Fruit fly (Drosophila melanogaster): ENCODE measurements around the gene sav.

sav gene

DNA sequence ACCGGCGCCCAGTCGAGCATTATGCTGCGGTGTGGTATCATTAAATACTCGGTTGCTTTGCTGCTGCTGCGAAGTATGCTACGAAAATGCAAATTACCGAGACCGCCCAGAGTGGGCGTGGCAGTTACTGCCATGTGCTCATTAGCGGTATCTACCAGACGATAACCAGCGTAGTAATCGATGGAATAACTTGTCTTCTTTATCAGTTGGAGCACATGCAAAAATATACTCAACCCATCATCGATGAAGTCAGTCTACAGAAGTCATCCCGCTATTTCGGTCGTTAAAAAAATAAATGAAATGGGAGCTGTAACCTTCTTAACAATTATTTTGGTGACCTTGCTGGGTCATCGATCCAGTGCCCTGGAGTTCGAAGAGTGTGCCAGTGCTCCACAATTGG, 17.4 kb downstream of the sav start, which contains the start of gene CG13837:
Gene CG13837, plus strand, starts transcription at position 301 of the 400 bp plus-strand sequence.
- TF ChIP-seq foxo (GFP tag; optimal IDR thresholded peaks at IDR 0.05) (no peak), Mio (GFP tag; optimal IDR thresholded peaks at IDR 0.05) (no peak), fru (GFP tag; optimal IDR thresholded peaks at IDR 0.05) (no peak), ey (GFP tag; optimal IDR thresholded peaks at IDR 0.05) (no peak), CG9705 (GFP tag; optimal IDR thresholded peaks at IDR 0.05) (no peak), woc (GFP tag; optimal IDR thresholded peaks at IDR 0.05) (no peak), Hr78 (GFP tag; optimal IDR thresholded peaks at IDR 0.05) (no peak), psq (GFP tag; optimal IDR thresholded peaks at IDR 0.05) (no peak), Myc (optimal IDR thresholded peaks at IDR 0.05) (no peak), sage (GFP tag; optimal IDR thresholded peaks at IDR 0.05) (no peak)

DNA sequence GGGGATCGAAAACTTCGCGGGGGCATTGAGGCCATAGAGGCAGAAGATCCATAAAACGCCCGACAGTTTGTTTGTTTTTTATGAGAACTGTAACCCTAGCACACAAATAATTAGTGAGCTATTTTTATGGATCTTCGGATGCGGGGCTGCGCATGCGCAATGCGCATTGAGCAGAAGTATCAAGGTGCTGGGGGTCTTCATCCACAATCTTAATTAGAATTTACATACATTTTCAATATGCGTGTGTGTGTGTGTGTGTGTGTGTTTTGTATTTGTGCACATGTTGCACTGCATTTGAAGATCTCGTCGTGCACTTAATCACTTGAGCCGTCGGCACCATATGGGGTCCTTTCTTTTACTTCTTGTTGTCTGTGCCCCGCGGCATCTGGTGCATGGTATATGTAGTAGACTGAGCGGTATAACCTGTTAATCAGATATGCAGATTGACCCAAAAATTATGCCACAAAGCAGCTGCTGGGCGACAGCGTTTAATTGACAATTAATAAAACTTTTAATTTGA, 18.3 kb downstream of the sav start:
- TF ChIP-seq Sp1 (GFP tag; optimal IDR thresholded peaks at IDR 0.05): no peak
- TF ChIP-seq dmrt93B (GFP tag; optimal IDR thresholded peaks at IDR 0.05): no peak
- no peak for TF ChIP-seq Hr78 (GFP tag; optimal IDR thresholded peaks at IDR 0.05)
- no peak for TF ChIP-seq dsf (GFP tag; optimal IDR thresholded peaks at IDR 0.05; ENCODE audit: borderline replicate concordance)
- TF ChIP-seq CG9705 (GFP tag; optimal IDR thresholded peaks at IDR 0.05): no peak
- no peak for TF ChIP-seq brk (GFP tag; optimal IDR thresholded peaks at IDR 0.05)
- no peak for TF ChIP-seq foxo (GFP tag; optimal IDR thresholded peaks at IDR 0.05)
- TF ChIP-seq ey (GFP tag; optimal IDR thresholded peaks at IDR 0.05): no peak
- no peak for TF ChIP-seq CrebA (GFP tag; optimal IDR thresholded peaks at IDR 0.05; ENCODE audit: borderline replicate concordance)
- TF ChIP-seq tai (GFP tag; optimal IDR thresholded peaks at IDR 0.05): no peak
- no peak for TF ChIP-seq dl (GFP tag; optimal IDR thresholded peaks at IDR 0.05; ENCODE audit: insufficient read depth in 1 of 2, partially characterized antibody in 2 of 2)
- no peak for TF ChIP-seq br (GFP tag; optimal IDR thresholded peaks at IDR 0.05)
- TF ChIP-seq sv (GFP tag; optimal IDR thresholded peaks at IDR 0.05): no peak
- TF ChIP-seq psq (GFP tag; optimal IDR thresholded peaks at IDR 0.05): no peak

DNA sequence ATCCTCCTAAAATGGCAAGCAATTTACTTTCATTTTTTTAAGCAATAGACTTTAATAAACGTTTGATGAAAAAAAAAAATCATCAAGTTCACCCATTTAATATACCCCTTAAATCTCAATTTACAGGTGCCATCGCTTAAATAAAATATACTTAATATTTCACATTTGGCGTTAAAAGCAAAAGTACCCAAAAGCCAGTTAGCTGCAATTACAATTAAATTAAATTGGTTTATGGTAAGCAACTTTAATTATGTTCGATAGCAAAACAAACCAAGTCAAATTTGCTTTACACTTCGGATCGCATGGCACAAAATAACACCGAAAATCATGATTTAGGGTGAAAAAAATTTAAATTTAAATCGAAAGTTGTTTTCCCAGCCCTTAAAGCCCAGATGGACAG, 19.2 kb downstream of the sav start, which contains the start of gene CG13838:
Gene CG13838, plus strand, starts transcription at position 301 of the 400 bp plus-strand sequence.
- TF ChIP-seq Dfd (GFP tag; optimal IDR thresholded peaks at IDR 0.05): no peak
- TF ChIP-seq GATAd (GFP tag; optimal IDR thresholded peaks at IDR 0.05): no peak
- TF ChIP-seq foxo (GFP tag; optimal IDR thresholded peaks at IDR 0.05): no peak
- TF ChIP-seq HLH106 (tag; optimal IDR thresholded peaks at IDR 0.05): no peak
- no peak for TF ChIP-seq Sp1 (GFP tag; optimal IDR thresholded peaks at IDR 0.05)
- no peak for TF ChIP-seq fru (GFP tag; optimal IDR thresholded peaks at IDR 0.05)
- TF ChIP-seq Myc (optimal IDR thresholded peaks at IDR 0.05): no peak
- TF ChIP-seq lola (GFP tag; optimal IDR thresholded peaks at IDR 0.05): no peak
- TF ChIP-seq dl (GFP tag; optimal IDR thresholded peaks at IDR 0.05; ENCODE audit: insufficient read depth in 1 of 2, partially characterized antibody in 2 of 2): no peak
- TF ChIP-seq h (GFP tag; optimal IDR thresholded peaks at IDR 0.05): no peak
- no peak for TF ChIP-seq Hnf4 (GFP tag; optimal IDR thresholded peaks at IDR 0.05)
- no peak for TF ChIP-seq rgr (GFP tag; optimal IDR thresholded peaks at IDR 0.05)
- no peak for TF ChIP-seq Vsx2 (GFP tag; optimal IDR thresholded peaks at IDR 0.05; ENCODE audit: partially characterized antibody)
- no peak for TF ChIP-seq ey (GFP tag; optimal IDR thresholded peaks at IDR 0.05)

DNA sequence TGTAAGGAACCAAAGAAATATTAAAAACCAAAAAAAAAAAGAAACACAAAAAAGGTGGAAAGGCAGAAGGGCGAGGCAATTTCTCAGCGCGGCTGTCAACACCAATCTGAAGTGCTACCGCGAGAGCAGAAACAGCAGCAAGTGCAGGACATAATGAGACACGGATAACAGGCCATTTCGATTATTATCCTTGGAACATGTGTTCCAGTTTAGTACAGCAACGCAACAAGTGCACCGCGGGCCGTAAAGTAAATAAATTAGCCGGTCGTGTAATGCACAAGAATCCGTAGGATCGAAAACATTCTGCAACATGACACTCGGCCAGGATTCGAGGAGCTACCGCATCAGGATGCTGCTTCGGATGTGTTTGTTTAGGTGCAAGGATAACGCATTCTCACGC, 23.0 kb downstream of the sav start:
- TF ChIP-seq dmrt93B (GFP tag; optimal IDR thresholded peaks at IDR 0.05) (no peak), Hr78 (GFP tag; optimal IDR thresholded peaks at IDR 0.05) (no peak), brk (GFP tag; optimal IDR thresholded peaks at IDR 0.05) (no peak), CG32264 (GFP tag; optimal IDR thresholded peaks at IDR 0.05) (no peak), woc (GFP tag; optimal IDR thresholded peaks at IDR 0.05) (no peak), Mio (GFP tag; optimal IDR thresholded peaks at IDR 0.05) (no peak), jim (GFP tag; optimal IDR thresholded peaks at IDR 0.05) (no peak), foxo (GFP tag; optimal IDR thresholded peaks at IDR 0.05) (no peak), Jra (GFP tag; optimal IDR thresholded peaks at IDR 0.05) (no peak), CrebA (GFP tag; optimal IDR thresholded peaks at IDR 0.05; ENCODE audit: borderline replicate concordance) (no peak), psq (GFP tag; optimal IDR thresholded peaks at IDR 0.05) (no peak), br (GFP tag; optimal IDR thresholded peaks at IDR 0.05) (no peak), lola (GFP tag; optimal IDR thresholded peaks at IDR 0.05) (no peak), GATAd (GFP tag; optimal IDR thresholded peaks at IDR 0.05) (no peak), fru (GFP tag; optimal IDR thresholded peaks at IDR 0.05) (no peak), Rel (GFP tag; optimal IDR thresholded peaks at IDR 0.05) (no peak), Rel (tag; optimal IDR thresholded peaks at IDR 0.05) (no peak), N (GFP tag; optimal IDR thresholded peaks at IDR 0.05) (no peak), usp (GFP tag; optimal IDR thresholded peaks at IDR 0.05) (no peak)

Data from whole organism, wandering third instar larva.